Fruit fly (Drosophila melanogaster) whole organism, embryonic: ENCODE data around the gene CG34429.
A peak's percentile ranks its signal among the peaks of the same experiment; 100 is the strongest.

ENCODE experiments used
- CG10979 ChIP-seq: fragments of 200-800 bp; sonication (Bioruptor generic); optimal IDR thresholded peaks from 2 replicates; lab custom pipeline; 2018; ENCODE audit warnings: missing biosample characterization, mild to moderate bottlenecking, missing genetic modification characterization, moderate library complexity
- CG12942 ChIP-seq: fragments of 200-800 bp; sonication (Bioruptor generic); optimal IDR thresholded peaks from 3 replicates; lab custom pipeline; 2016; ENCODE audit warnings: missing biosample characterization, missing genetic modification characterization
- CG14441 ChIP-seq: fragments of 200-800 bp; sonication (Bioruptor generic); IDR thresholded peaks from 2 replicates; pipeline ENCODE4 v1.3.6; 2022; ENCODE audit warnings: missing biosample characterization, missing genetic modification characterization
- CG1602 ChIP-seq: fragments of 200-800 bp; sonication (Bioruptor generic); optimal IDR thresholded peaks from 3 replicates; lab custom pipeline; 2016; ENCODE audit warnings: missing biosample characterization, missing genetic modification characterization
- CG17186 ChIP-seq: fragments of 200-800 bp; sonication (Bioruptor generic); optimal IDR thresholded peaks from 3 replicates; lab custom pipeline; 2017; ENCODE audit warnings: missing biosample characterization, missing genetic modification reagents, missing genetic modification characterization
- CG31224 ChIP-seq: fragments of 200-800 bp; sonication (Bioruptor generic); IDR thresholded peaks from 2 replicates; pipeline ENCODE4 v1.3.6; 2022; ENCODE audit warnings: missing biosample characterization, missing genetic modification characterization
- CG31388 ChIP-seq: fragments of 200-800 bp; sonication (Bioruptor generic); optimal IDR thresholded peaks from 2 replicates; lab custom pipeline; 2016; ENCODE audit warnings: missing biosample characterization, missing genetic modification characterization
- CG33557 ChIP-seq: fragments of 200-800 bp; sonication (Bioruptor generic); optimal IDR thresholded peaks from 2 replicates; lab custom pipeline; 2019; ENCODE audit warnings: missing biosample characterization, mild to moderate bottlenecking, missing genetic modification characterization, moderate library complexity
- CG5180 ChIP-seq: fragments of 200-800 bp; sonication (Bioruptor generic); optimal IDR thresholded peaks from 3 replicates; lab custom pipeline; 2017; ENCODE audit warnings: missing biosample characterization, missing genetic modification characterization, mild to moderate bottlenecking, moderate library complexity, missing genetic modification reagents
- CG6654 ChIP-seq: fragments of 200-800 bp; sonication (Bioruptor generic); optimal IDR thresholded peaks from 2 replicates; lab custom pipeline; 2017; ENCODE audit warnings: missing biosample characterization, mild to moderate bottlenecking, missing genetic modification characterization
- CG7839 ChIP-seq: fragments of 200-800 bp; sonication (Bioruptor generic); optimal IDR thresholded peaks from 3 replicates; lab custom pipeline; 2018; ENCODE audit warnings: missing biosample characterization, mild to moderate bottlenecking, missing genetic modification characterization, moderate library complexity
- CG9932 ChIP-seq: fragments of 200-800 bp; sonication (Bioruptor generic); IDR thresholded peaks from 2 replicates; pipeline ENCODE4 v1.3.6; 2022; ENCODE audit warnings: missing biosample characterization, missing genetic modification characterization
- D19A ChIP-seq: fragments of 200-800 bp; optimal IDR thresholded peaks from 3 replicates; lab custom pipeline; 2019; ENCODE audit warnings: missing biosample characterization, mild to moderate bottlenecking, missing genetic modification characterization, moderate library complexity
- Deaf1 ChIP-seq: fragments of 200-800 bp; optimal IDR thresholded peaks from 3 replicates; lab custom pipeline; 2019; ENCODE audit warnings: missing biosample characterization, mild to moderate bottlenecking, missing genetic modification characterization, moderate library complexity
- Dek ChIP-seq: fragments of 200-800 bp; sonication (Bioruptor generic); optimal IDR thresholded peaks from 3 replicates; lab custom pipeline; 2019; ENCODE audit warnings: missing biosample characterization, mild to moderate bottlenecking, missing genetic modification characterization, moderate library complexity
- Dp ChIP-seq: fragments of 200-800 bp; sonication (Bioruptor generic); optimal IDR thresholded peaks from 2 replicates; lab custom pipeline; 2018; ENCODE audit warnings: missing biosample characterization, mild to moderate bottlenecking, missing genetic modification characterization, moderate library complexity
- Fer2 ChIP-seq: fragments of 200-800 bp; sonication (Bioruptor generic); optimal IDR thresholded peaks from 2 replicates; lab custom pipeline; 2018; ENCODE audit warnings: missing biosample characterization, mild to moderate bottlenecking, missing genetic modification characterization, moderate library complexity
- HmgD ChIP-seq: fragments of 200-800 bp; sonication (Bioruptor generic); optimal IDR thresholded peaks from 3 replicates; lab custom pipeline; 2016; ENCODE audit warnings: missing biosample characterization, missing genetic modification characterization
- Lhr ChIP-seq: fragments of 200-800 bp; sonication (Bioruptor generic); optimal IDR thresholded peaks from 3 replicates; lab custom pipeline; 2017; ENCODE audit warnings: mild to moderate bottlenecking, missing biosample characterization, missing genetic modification reagents, missing genetic modification characterization
- MESR4 ChIP-seq: fragments of 200-800 bp; sonication (Bioruptor generic); optimal IDR thresholded peaks from 2 replicates; lab custom pipeline; 2018; ENCODE audit warnings: missing biosample characterization, mild to moderate bottlenecking, missing genetic modification characterization, moderate library complexity
- NFAT ChIP-seq: fragments of 200-800 bp; sonication (Bioruptor generic); IDR thresholded peaks from 2 replicates; pipeline ENCODE4 v1.3.6; 2022; ENCODE audit warnings: missing biosample characterization, missing genetic modification characterization
- NfI ChIP-seq: fragments of 200-800 bp; sonication (Bioruptor generic); optimal IDR thresholded peaks from 3 replicates; lab custom pipeline; 2018; ENCODE audit warnings: missing biosample characterization, mild to moderate bottlenecking, missing genetic modification characterization, moderate library complexity
- Sry-δ ChIP-seq: fragments of 200-800 bp; sonication (Bioruptor generic); optimal IDR thresholded peaks from 2 replicates; lab custom pipeline; 2016; ENCODE audit warnings: missing biosample characterization, missing genetic modification characterization
- Ssrp ChIP-seq: fragments of 200-800 bp; sonication (Bioruptor generic); optimal IDR thresholded peaks from 2 replicates; lab custom pipeline; 2018; ENCODE audit warnings: missing biosample characterization, mild to moderate bottlenecking, missing genetic modification characterization, moderate library complexity
- Trl ChIP-seq, 3 experiments: fragments of >200 bp in 2 of 3; fragments of 200-800 bp in 1 of 3; sonication (Bioruptor generic) in 1 of 3; optimal IDR thresholded peaks; 2 replicates in 1 of 3; 3 replicates in 2 of 3; lab custom pipeline; 2016 to 2017; ENCODE audit warnings: missing biosample characterization in 1 of 3, missing genetic modification characterization in 1 of 3
- ara ChIP-seq: fragments of 200-800 bp; sonication (Bioruptor generic); IDR thresholded peaks from 2 replicates; pipeline ENCODE4 v1.3.6; 2022; ENCODE audit warnings: missing biosample characterization, missing genetic modification characterization
- emc ChIP-seq: fragments of 200-800 bp; sonication (Bioruptor generic); optimal IDR thresholded peaks from 2 replicates; lab custom pipeline; 2016; ENCODE audit warnings: missing biosample characterization, missing genetic modification characterization
- fd64A ChIP-seq: fragments of 200-800 bp; sonication (Bioruptor generic); optimal IDR thresholded peaks from 3 replicates; lab custom pipeline; 2018; ENCODE audit warnings: missing biosample characterization, mild to moderate bottlenecking, missing genetic modification characterization
- ftz-f1 ChIP-seq: fragments of 200-800 bp; sonication (Bioruptor generic); optimal IDR thresholded peaks from 2 replicates; lab custom pipeline; 2016; ENCODE audit warnings: missing biosample characterization, missing genetic modification characterization
- gcm2 ChIP-seq: fragments of 200-800 bp; sonication (Bioruptor generic); optimal IDR thresholded peaks from 2 replicates; lab custom pipeline; 2016; ENCODE audit warnings: missing biosample characterization, missing genetic modification characterization
- gsb-n ChIP-seq: fragments of 200-800 bp; sonication (Bioruptor generic); optimal IDR thresholded peaks from 3 replicates; lab custom pipeline; 2018; ENCODE audit warnings: missing biosample characterization, mild to moderate bottlenecking, missing genetic modification characterization
- hb ChIP-seq: fragments of 200-800 bp; sonication (Bioruptor generic); IDR thresholded peaks from 3 replicates; pipeline ENCODE4 v1.3.6; 2022; ENCODE audit warnings: missing biosample characterization, missing genetic modification characterization; ENCODE audit not compliant: partially characterized antibody
- hkb ChIP-seq, 2 experiments: fragments of 200-800 bp in 1 of 2; fragments of >200 bp in 1 of 2; sonication (Bioruptor generic) in 1 of 2; IDR thresholded peaks in 1 of 2; optimal IDR thresholded peaks in 1 of 2; 2 replicates each; pipeline versions ENCODE4 v1.3.6 to Lab custom; 2017 to 2022; ENCODE audit warnings: missing biosample characterization in 1 of 2, missing genetic modification characterization in 1 of 2
- jumu ChIP-seq: fragments of 200-800 bp; sonication (Bioruptor generic); optimal IDR thresholded peaks from 3 replicates; lab custom pipeline; 2016; ENCODE audit warnings: missing biosample characterization, missing genetic modification characterization
- kni ChIP-seq: fragments of 200-800 bp; sonication (Bioruptor generic); optimal IDR thresholded peaks from 3 replicates; lab custom pipeline; 2017; ENCODE audit warnings: mild to moderate bottlenecking, missing biosample characterization, missing genetic modification reagents, missing genetic modification characterization
- nau ChIP-seq: fragments of 200-800 bp; sonication (Bioruptor generic); optimal IDR thresholded peaks from 3 replicates; lab custom pipeline; 2017; ENCODE audit warnings: missing biosample characterization, mild to moderate bottlenecking, missing genetic modification characterization, missing genetic modification reagents
- otp ChIP-seq: fragments of 200-800 bp; sonication (Bioruptor generic); IDR thresholded peaks from 3 replicates; pipeline ENCODE4, ENCODE4 v1.3.6; 2022; ENCODE audit warnings: missing biosample characterization, missing genetic modification characterization
- phol ChIP-seq: fragments of 200-800 bp; sonication (Bioruptor generic); optimal IDR thresholded peaks from 3 replicates; lab custom pipeline; 2018; ENCODE audit warnings: missing biosample characterization, mild to moderate bottlenecking, missing genetic modification characterization, moderate library complexity
- vnd ChIP-seq: fragments of 200-800 bp; sonication (Bioruptor generic); IDR thresholded peaks from 3 replicates; pipeline ENCODE4 v1.3.6; 2022; ENCODE audit warnings: missing biosample characterization, missing genetic modification characterization; ENCODE audit not compliant: partially characterized antibody
- yki ChIP-seq: fragments of >200 bp; optimal IDR thresholded peaks from 3 replicates; lab custom pipeline; 2018

Gene CG34429

dm6 chr3L:13015195-13015822 lies 47.5 kb upstream of the CG34429 start, which contains the start of gene MICAL-like (continued):
- TF ChIP-seq CG12942 (GFP tag; lab: Kevin White, UChicago) (no peak), jumu (GFP tag; lab: Kevin White, UChicago) (no peak), Fer2 (tag; lab: Kevin White, UChicago) (no peak), CG17186 (GFP tag; lab: Kevin White, UChicago) (no peak), CG14441 (GFP tag; lab: Robert Waterston, UW) (peak; percentile 36), CG5180 (GFP tag; lab: Kevin White, UChicago) (no peak), phol (tag; lab: Kevin White, UChicago) (no peak), gcm2 (no peak), fd64A (GFP tag; lab: Kevin White, UChicago) (no peak), yki (no peak), gsb-n (tag; lab: Kevin White, UChicago) (no peak), Sry-δ (GFP tag; lab: Kevin White, UChicago) (peak; percentile 88), CG31388 (GFP tag; lab: Kevin White, UChicago) (no peak), NfI (GFP tag; lab: Kevin White, UChicago) (peak; percentile 39), CG1602 (GFP tag; lab: Kevin White, UChicago) (no peak), nau (GFP tag; lab: Kevin White, UChicago) (no peak), CG6654 (GFP tag; lab: Kevin White, UChicago) (no peak), HmgD (GFP tag; lab: Kevin White, UChicago) (no peak), D19A (no peak), hkb (optimal IDR thresholded peaks at IDR 0.05; lab: Kevin White, UChicago) (no peak), hkb (GFP tag; IDR thresholded peaks at IDR 0.05; lab: Robert Waterston, UW) (peak; percentile 36; the same call in 1 of the 2 replicates), Deaf1 (tag; lab: Kevin White, UChicago) (no peak), MESR4 (no peak), hb (peak; percentile 80), emc (GFP tag; lab: Kevin White, UChicago) (no peak), kni (GFP tag; lab: Kevin White, UChicago) (no peak), Dek (no peak), Dp (GFP tag; lab: Kevin White, UChicago) (no peak), Trl (optimal IDR thresholded peaks at IDR 0.05; lab: Kevin White, UChicago) (no peak), Trl (GFP tag; optimal IDR thresholded peaks at IDR 0.05; lab: Kevin White, UChicago) (no peak), ara (GFP tag; lab: Robert Waterston, UW) (no peak), CG7839 (tag; lab: Kevin White, UChicago) (no peak), vnd (GFP tag; lab: Robert Waterston, UW) (peak; percentile 89), NFAT (GFP tag; lab: Robert Waterston, UW) (peak; percentile 50; the same call in 1 of the 2 replicates), CG31224 (GFP tag; lab: Robert Waterston, UW) (no peak), Ssrp (no peak), CG10979 (tag; lab: Kevin White, UChicago) (no peak), CG33557 (no peak), CG9932 (GFP tag; lab: Robert Waterston, UW) (peak; percentile 70), otp (peak; percentile 11; the same call in 1 of the 3 replicates), ftz-f1 (GFP tag; lab: Kevin White, UChicago) (no peak), Lhr (GFP tag; lab: Kevin White, UChicago) (no peak)
